Fruit fly (Drosophila melanogaster) whole organism, prepupa: ENCODE measurements around the gene rtp.

ENCODE experiments used
- CG10669 ChIP-seq: fragments of 200-800 bp; sonication (Bioruptor generic); optimal IDR thresholded peaks from 3 replicates; lab custom pipeline; 2018; ENCODE audit warnings: missing biosample characterization, mild to moderate bottlenecking, missing genetic modification characterization, moderate library complexity
- CG11294 ChIP-seq: fragments of 200-800 bp; sonication (Bioruptor generic); IDR thresholded peaks from 2 replicates; pipeline ENCODE4 v1.3.6; 2022; ENCODE audit warnings: missing biosample characterization, missing genetic modification characterization
- CG11762 ChIP-seq: fragments of 200-800 bp; sonication (Bioruptor generic); optimal IDR thresholded peaks from 3 replicates; lab custom pipeline; 2016; ENCODE audit warnings: missing biosample characterization, missing genetic modification characterization; ENCODE audit not compliant: insufficient read depth
- CG11902 ChIP-seq: fragments of 200-800 bp; sonication (Bioruptor generic); optimal IDR thresholded peaks from 3 replicates; lab custom pipeline; 2016; ENCODE audit warnings: missing biosample characterization, missing genetic modification characterization
- CG15336 ChIP-seq: fragments of 200-800 bp; sonication (Bioruptor generic); IDR thresholded peaks from 2 replicates; pipeline ENCODE4 v1.3.6; 2022; ENCODE audit warnings: missing biosample characterization, missing genetic modification characterization
- CG1621 ChIP-seq: fragments of 200-800 bp; sonication (Bioruptor generic); optimal IDR thresholded peaks from 3 replicates; lab custom pipeline; 2018; ENCODE audit warnings: missing biosample characterization, mild to moderate bottlenecking, missing genetic modification characterization
- CG31627 ChIP-seq: fragments of 200-800 bp; sonication (Bioruptor generic); optimal IDR thresholded peaks from 3 replicates; lab custom pipeline; 2016; ENCODE audit warnings: missing biosample characterization, missing genetic modification characterization
- CG34406 ChIP-seq: fragments of 200-800 bp; sonication (Bioruptor generic); optimal IDR thresholded peaks from 3 replicates; lab custom pipeline; 2016; ENCODE audit warnings: missing biosample characterization, missing genetic modification characterization
- CG3919 ChIP-seq: fragments of 200-800 bp; sonication (Bioruptor generic); optimal IDR thresholded peaks from 3 replicates; lab custom pipeline; 2016; ENCODE audit warnings: missing biosample characterization, missing genetic modification characterization
- CG6163 ChIP-seq: fragments of 200-800 bp; sonication (Bioruptor generic); IDR thresholded peaks from 3 replicates; pipeline ENCODE4 v1.3.6; 2022; ENCODE audit warnings: missing biosample characterization, missing genetic modification characterization
- CG6276 ChIP-seq: fragments of 200-800 bp; sonication (Bioruptor generic); optimal IDR thresholded peaks from 2 replicates; lab custom pipeline; 2017; ENCODE audit warnings: missing biosample characterization, mild to moderate bottlenecking, missing genetic modification characterization
- CG6854 ChIP-seq: fragments of 200-800 bp; sonication (Bioruptor generic); optimal IDR thresholded peaks from 2 replicates; lab custom pipeline; 2017; ENCODE audit warnings: missing biosample characterization, mild to moderate bottlenecking, missing genetic modification characterization
- CG7368 ChIP-seq: fragments of 200-800 bp; sonication (Bioruptor generic); optimal IDR thresholded peaks from 3 replicates; lab custom pipeline; 2016; ENCODE audit warnings: missing biosample characterization, missing genetic modification characterization
- CG8319 ChIP-seq: fragments of 200-800 bp; sonication (Bioruptor generic); optimal IDR thresholded peaks from 3 replicates; lab custom pipeline; 2016; ENCODE audit warnings: missing biosample characterization, missing genetic modification characterization
- CG8632 ChIP-seq: fragments of 200-800 bp; sonication (Bioruptor generic); optimal IDR thresholded peaks from 3 replicates; lab custom pipeline; 2016; ENCODE audit warnings: missing biosample characterization, missing genetic modification characterization
- Eip93F ChIP-seq: fragments of 200-800 bp; sonication (Bioruptor generic); optimal IDR thresholded peaks from 2 replicates; lab custom pipeline; 2016; ENCODE audit warnings: missing biosample characterization, mild to moderate bottlenecking, missing genetic modification characterization
- Ets21C ChIP-seq: fragments of 200-800 bp; sonication (Bioruptor generic); optimal IDR thresholded peaks from 3 replicates; lab custom pipeline; 2016; ENCODE audit warnings: missing biosample characterization, missing genetic modification characterization
- Ets96B ChIP-seq: fragments of 200-800 bp; optimal IDR thresholded peaks from 2 replicates; lab custom pipeline; 2019; ENCODE audit warnings: missing biosample characterization, mild to moderate bottlenecking, missing genetic modification characterization, moderate library complexity
- Hr38 ChIP-seq: sonication (Bioruptor generic); optimal IDR thresholded peaks from 2 replicates; lab custom pipeline; 2016; ENCODE audit warnings: missing biosample characterization, missing genetic modification characterization
- Hr39 ChIP-seq: fragments of 200-800 bp; sonication (Bioruptor generic); optimal IDR thresholded peaks from 2 replicates; lab custom pipeline; 2016; ENCODE audit warnings: missing biosample characterization, missing genetic modification characterization
- Lpt ChIP-seq: fragments of 200-800 bp; sonication (Bioruptor generic); optimal IDR thresholded peaks from 3 replicates; lab custom pipeline; 2016; ENCODE audit warnings: missing biosample characterization, missing genetic modification characterization
- OdsH ChIP-seq: fragments of 200-800 bp; sonication (Bioruptor generic); optimal IDR thresholded peaks from 3 replicates; lab custom pipeline; 2016; ENCODE audit warnings: missing biosample characterization, missing genetic modification characterization
- Smox ChIP-seq: fragments of 200-800 bp; sonication (Bioruptor generic); optimal IDR thresholded peaks from 3 replicates; lab custom pipeline; 2016; ENCODE audit warnings: missing biosample characterization, missing genetic modification characterization
- Sox14 ChIP-seq: fragments of 200-800 bp; sonication (Bioruptor generic); optimal IDR thresholded peaks from 3 replicates; lab custom pipeline; 2016; ENCODE audit warnings: missing biosample characterization, missing genetic modification characterization
- Sox15 ChIP-seq: fragments of 200-800 bp; sonication (Bioruptor generic); optimal IDR thresholded peaks from 3 replicates; lab custom pipeline; 2016; ENCODE audit warnings: missing biosample characterization, missing genetic modification characterization
- acj6 ChIP-seq: fragments of 200-800 bp; sonication (Bioruptor generic); optimal IDR thresholded peaks from 3 replicates; lab custom pipeline; 2016; ENCODE audit warnings: missing biosample characterization, missing genetic modification characterization
- cyc ChIP-seq: fragments of 200-800 bp; sonication (Bioruptor generic); optimal IDR thresholded peaks from 3 replicates; lab custom pipeline; 2016; ENCODE audit warnings: missing biosample characterization, missing genetic modification characterization
- esn ChIP-seq: fragments of 200-800 bp; sonication (Bioruptor generic); optimal IDR thresholded peaks from 2 replicates; lab custom pipeline; 2016; ENCODE audit warnings: missing biosample characterization, mild to moderate bottlenecking, missing genetic modification characterization, moderate library complexity
- fd85E ChIP-seq: fragments of 200-800 bp; sonication (Bioruptor generic); optimal IDR thresholded peaks from 3 replicates; lab custom pipeline; 2016; ENCODE audit warnings: missing biosample characterization, missing genetic modification characterization
- fkh ChIP-seq: fragments of 200-800 bp; sonication (Bioruptor generic); optimal IDR thresholded peaks from 3 replicates; lab custom pipeline; 2017; ENCODE audit warnings: missing biosample characterization, mild to moderate bottlenecking, missing genetic modification characterization, moderate library complexity
- net ChIP-seq: fragments of 200-800 bp; sonication (Bioruptor generic); optimal IDR thresholded peaks from 3 replicates; lab custom pipeline; 2016; ENCODE audit warnings: missing biosample characterization, missing genetic modification characterization
- pdm3 ChIP-seq: fragments of 200-800 bp; sonication (Bioruptor generic); optimal IDR thresholded peaks from 3 replicates; lab custom pipeline; 2016; ENCODE audit warnings: missing biosample characterization, missing genetic modification characterization
- salr ChIP-seq, 2 experiments: fragments of 200-800 bp; sonication (Bioruptor generic); optimal IDR thresholded peaks; 3 replicates each; lab custom pipeline; 2016 to 2018; ENCODE audit warnings: missing biosample characterization in 2 of 2, missing genetic modification characterization in 2 of 2, mild to moderate bottlenecking in 1 of 2
- spab ChIP-seq: fragments of 200-800 bp; sonication (Bioruptor generic); optimal IDR thresholded peaks from 2 replicates; lab custom pipeline; 2017; ENCODE audit warnings: missing biosample characterization, mild to moderate bottlenecking, missing genetic modification characterization, missing genetic modification reagents
- ss ChIP-seq, 2 experiments: fragments of 200-800 bp; sonication (Bioruptor generic); optimal IDR thresholded peaks; 2 replicates in 1 of 2; 3 replicates in 1 of 2; lab custom pipeline; 2017 to 2018; ENCODE audit warnings: mild to moderate bottlenecking in 2 of 2, missing biosample characterization in 2 of 2, missing genetic modification characterization in 2 of 2, moderate library complexity in 1 of 2
- svp ChIP-seq: fragments of 200-800 bp; sonication (Bioruptor generic); peaks from one replicate; lab custom pipeline; 2016; ENCODE audit warnings: missing biosample characterization, missing genetic modification characterization
- topi ChIP-seq: fragments of 200-800 bp; sonication (Bioruptor generic); optimal IDR thresholded peaks from 3 replicates; lab custom pipeline; 2016; ENCODE audit warnings: missing biosample characterization, missing genetic modification characterization
- vri ChIP-seq: fragments of 200-800 bp; sonication (Bioruptor generic); optimal IDR thresholded peaks from 3 replicates; lab custom pipeline; 2016; ENCODE audit warnings: missing biosample characterization, mild to moderate bottlenecking, missing genetic modification characterization

Gene rtp

DNA sequence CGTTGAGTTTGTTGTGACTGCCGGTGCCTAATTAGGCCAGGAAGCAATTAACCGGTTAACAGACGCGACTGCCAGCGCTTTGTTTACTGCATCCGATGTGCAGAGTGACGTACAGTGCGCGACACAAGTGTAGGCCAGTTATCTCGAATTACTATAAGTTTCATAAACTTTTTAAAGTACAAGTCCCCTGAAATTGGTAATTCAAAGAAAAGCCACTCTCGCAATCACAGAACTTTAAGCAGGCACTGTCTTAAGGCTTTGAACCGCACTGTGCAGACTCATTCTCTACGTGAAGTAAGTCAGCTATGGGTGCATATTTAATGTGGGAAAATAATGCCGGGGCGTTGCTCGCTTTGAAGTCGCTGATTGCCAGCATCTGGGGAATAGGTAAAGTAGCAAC, 27.6 kb downstream of the rtp start (continued):
- TF ChIP-seq Ets96B (tag; lab: Kevin White, UChicago) (peak; percentile 86), Smox (GFP tag; lab: Kevin White, UChicago) (peak; percentile 64), cyc (GFP tag; lab: Kevin White, UChicago) (peak; percentile 85), CG6854 (GFP tag; lab: Kevin White, UChicago) (peak; percentile 28), Ets21C (peak; percentile 64), salr (GFP tag; optimal IDR thresholded peaks at IDR 0.05; lab: Kevin White, UChicago) (peak; percentile 72 to 79), CG8632 (GFP tag; lab: Kevin White, UChicago) (peak; percentile 86), topi (GFP tag; lab: Kevin White, UChicago) (peak; percentile 82), CG11762 (GFP tag; lab: Kevin White, UChicago) (peak; percentile 83), CG15336 (GFP tag; lab: Robert Waterston, UW) (peak; percentile 94), CG11294 (peak; percentile 89), Sox14 (GFP tag; lab: Kevin White, UChicago) (peak; percentile 91), CG3919 (GFP tag; lab: Kevin White, UChicago) (peak; percentile 94), esn (GFP tag; lab: Kevin White, UChicago) (peak; percentile 85), fkh (no peak), CG11902 (GFP tag; lab: Kevin White, UChicago) (peak; percentile 88), CG31627 (GFP tag; lab: Kevin White, UChicago) (peak; percentile 86), net (GFP tag; lab: Kevin White, UChicago) (peak; percentile 92), ss (GFP tag; optimal IDR thresholded peaks at IDR 0.05; lab: Kevin White, UChicago) (peak; percentile 78 to 84), spab (peak; percentile 81), Hr38 (GFP tag; lab: Kevin White, UChicago) (peak; percentile 37), CG6163 (peak; percentile 97), pdm3 (peak; percentile 94), CG8319 (peak; percentile 83), Eip93F (no peak), CG34406 (peak; percentile 84), fd85E (GFP tag; lab: Kevin White, UChicago) (peak; percentile 76), CG6276 (GFP tag; lab: Kevin White, UChicago) (peak; percentile 89), Lpt (GFP tag; lab: Kevin White, UChicago) (peak; percentile 88), svp (GFP tag; lab: Kevin White, UChicago) (no peak), Sox15 (GFP tag; lab: Kevin White, UChicago) (peak; percentile 82), OdsH (GFP tag; lab: Kevin White, UChicago) (peak; percentile 92), acj6 (GFP tag; lab: Kevin White, UChicago) (peak; percentile 92), CG1621 (no peak), CG10669 (GFP tag; lab: Kevin White, UChicago) (peak; percentile 86)

DNA sequence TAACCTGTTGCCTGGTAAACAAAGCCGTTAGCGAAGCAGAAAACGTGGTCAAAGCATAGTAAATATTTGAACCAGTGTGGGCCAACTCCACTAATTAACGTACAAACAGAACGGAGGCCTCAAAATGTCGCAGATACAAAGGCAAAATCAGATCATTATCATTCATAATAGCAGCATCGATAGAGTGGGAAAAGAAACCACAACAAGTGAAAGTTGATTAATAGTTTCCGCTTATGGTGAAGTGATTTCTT, 29.1 kb downstream of the rtp start:
- TF ChIP-seq fkh, result peak; percentile 65
- no peak for TF ChIP-seq CG7368 (GFP tag; lab: Kevin White, UChicago)
- no peak for TF ChIP-seq svp (GFP tag; lab: Kevin White, UChicago)
- TF ChIP-seq Hr39 (GFP tag; lab: Kevin White, UChicago), result no peak

DNA sequence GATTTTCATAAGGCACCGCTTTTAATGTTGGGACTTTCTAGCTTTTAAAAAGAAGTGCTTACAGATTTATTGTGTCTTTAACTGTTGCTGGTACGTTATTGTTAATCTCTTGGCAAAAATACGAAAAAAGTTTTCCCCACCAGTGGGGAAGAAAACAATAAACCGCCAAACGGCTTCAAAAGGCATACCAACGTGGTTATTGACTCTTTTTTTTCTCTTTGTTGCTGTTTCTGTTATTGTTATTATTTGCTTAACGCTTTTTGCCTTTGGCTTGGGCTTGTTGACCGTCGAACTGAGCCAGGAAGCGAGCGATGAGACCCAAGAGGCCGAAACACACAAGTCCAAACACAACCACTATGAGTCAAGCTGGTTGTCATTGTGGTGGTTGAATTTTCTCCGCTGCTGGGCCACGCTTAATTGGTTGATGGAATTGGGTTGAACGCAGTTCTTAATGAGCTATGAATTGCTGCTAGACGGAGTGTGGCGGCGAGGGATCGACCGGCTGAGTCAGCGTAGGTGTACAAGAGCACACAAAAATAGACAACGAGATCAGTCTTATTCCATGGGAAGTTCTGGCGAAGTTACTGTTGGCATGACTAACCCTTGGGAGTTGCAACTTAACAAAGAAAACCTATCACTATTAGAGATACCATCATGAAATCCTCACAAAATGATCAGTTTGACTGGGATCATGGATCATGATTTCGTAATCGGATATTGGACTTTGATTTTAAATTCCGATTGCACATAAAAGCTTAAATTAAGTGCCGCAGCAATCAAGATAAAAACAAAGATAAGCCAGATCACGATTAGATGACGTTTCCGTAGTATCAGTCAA, 29.6 kb downstream of the rtp start:
- TF ChIP-seq Ets21C (no peak), vri (GFP tag; lab: Kevin White, UChicago) (peak; percentile 23), fkh (peak; percentile 63), Ets96B (tag; lab: Kevin White, UChicago) (no peak)
